Worm (Caenorhabditis elegans) whole organism, L1 larva: Measurements from ENCODE around the gene glr-8.
A peak's percentile ranks its signal among the peaks of the same experiment; 100 is the strongest.

Experiments used
- C04F5.9 ChIP-seq: sonication (generic microtip); optimal IDR thresholded peaks from 2 replicates; lab custom pipeline; 2016; ENCODE audit warnings: missing genetic modification characterization, missing compliant biosample characterization
- F16B12.6 ChIP-seq: fragments of 150-350 bp; optimal IDR thresholded peaks from 2 replicates; lab custom pipeline; 2014; ENCODE audit warnings: missing biosample characterization, missing genetic modification characterization
- alr-1 ChIP-seq: fragments of 200-800 bp; sonication (Bioruptor generic); optimal IDR thresholded peaks from 2 replicates; lab custom pipeline; 2018; ENCODE audit warnings: borderline replicate concordance, mild to moderate bottlenecking, missing genetic modification characterization, missing compliant biosample characterization
- ceh-8 ChIP-seq: fragments of 200-800 bp; sonication (Bioruptor generic); optimal IDR thresholded peaks from 2 replicates; lab custom pipeline; 2018; ENCODE audit warnings: mild to moderate bottlenecking, missing genetic modification characterization, moderate library complexity, missing compliant biosample characterization
- ceh-82 ChIP-seq, 3 experiments: fragments of 150-350 bp in 1 of 3; sonication (generic microtip) in 2 of 3; optimal IDR thresholded peaks; 2 replicates each; lab custom pipeline; 2014 to 2017; ENCODE audit warnings: missing biosample characterization in 3 of 3, missing genetic modification characterization in 3 of 3
- ceh-90 ChIP-seq: sonication (generic microtip); optimal IDR thresholded peaks from 2 replicates; lab custom pipeline; 2016; ENCODE audit warnings: missing genetic modification characterization, missing compliant biosample characterization
- efl-1 ChIP-seq, 4 experiments: fragments of 150-350 bp; optimal IDR thresholded peaks in 3 of 4; peaks in 1 of 4; 1 replicate in 1 of 4; 2 replicates in 3 of 4; lab custom pipeline; 2014; ENCODE audit warnings: missing biosample characterization in 2 of 4, missing genetic modification characterization in 2 of 4, missing genetic modification reagents in 2 of 4
- egl-27 ChIP-seq, 2 experiments: fragments of 150-350 bp in 1 of 2; sonication (generic microtip); optimal IDR thresholded peaks; 3 replicates each; lab custom pipeline; 2017 to 2018; ENCODE audit warnings: missing biosample characterization in 2 of 2, missing genetic modification characterization in 2 of 2, missing genetic modification reagents in 2 of 2
- elt-3 ChIP-seq, 6 experiments: fragments of 150-350 bp in 1 of 6; sonication (generic microtip); optimal IDR thresholded peaks; 2 replicates each; lab custom pipeline; 2017 to 2018; ENCODE audit warnings: missing biosample characterization in 6 of 6, missing genetic modification characterization in 6 of 6, inconsistent platforms in 1 of 6
- fos-1 ChIP-seq: fragments of 150-350 bp; optimal IDR thresholded peaks from 2 replicates; lab custom pipeline; 2014; ENCODE audit warnings: missing biosample characterization, missing genetic modification characterization
- grh-1 ChIP-seq: fragments of 200-800 bp; sonication (Bioruptor generic); IDR thresholded peaks from 2 replicates; pipeline ENCODE4 v1.3.6; 2022; ENCODE audit warnings: missing genetic modification reagents, missing genetic modification characterization, missing compliant biosample characterization
- irx-1 ChIP-seq: sonication (generic microtip); optimal IDR thresholded peaks from 2 replicates; lab custom pipeline; 2016; ENCODE audit warnings: missing genetic modification characterization, missing compliant biosample characterization
- isw-1 ChIP-seq: fragments of 200-800 bp; sonication (Bioruptor generic); IDR thresholded peaks from 2 replicates; pipeline ENCODE4 v1.3.6; 2022; ENCODE audit warnings: missing genetic modification characterization, missing compliant biosample characterization
- jun-1 ChIP-seq: fragments of 150-350 bp; optimal IDR thresholded peaks from 2 replicates; lab custom pipeline; 2014; ENCODE audit warnings: missing biosample characterization, missing genetic modification reagents, missing genetic modification characterization
- lin-13 ChIP-seq: fragments of 150-350 bp; optimal IDR thresholded peaks from 2 replicates; lab custom pipeline; 2014; ENCODE audit warnings: missing biosample characterization, missing genetic modification reagents, missing genetic modification characterization
- lin-14 ChIP-seq: fragments of 200-800 bp; sonication (Bioruptor generic); optimal IDR thresholded peaks from 2 replicates; lab custom pipeline; 2018; ENCODE audit warnings: mild to moderate bottlenecking, missing genetic modification characterization, moderate library complexity, missing compliant biosample characterization
- lir-3 ChIP-seq: sonication (generic microtip); optimal IDR thresholded peaks from 2 replicates; lab custom pipeline; 2016; ENCODE audit warnings: mild to moderate bottlenecking, missing genetic modification characterization, moderate library complexity, missing compliant biosample characterization; ENCODE audit not compliant: poor library complexity
- lsy-2 ChIP-seq, 2 experiments: fragments of 150-350 bp; optimal IDR thresholded peaks; 2 replicates each; lab custom pipeline; 2014; ENCODE audit warnings: missing biosample characterization in 2 of 2, missing genetic modification characterization in 2 of 2
- mab-9 ChIP-seq: fragments of 200-800 bp; sonication (Bioruptor generic); IDR thresholded peaks from 2 replicates; pipeline ENCODE4 v1.3.6; 2022; ENCODE audit warnings: missing genetic modification reagents, missing genetic modification characterization, missing compliant biosample characterization
- mep-1 ChIP-seq: fragments of 150-350 bp; optimal IDR thresholded peaks from 2 replicates; lab custom pipeline; 2014; ENCODE audit warnings: missing biosample characterization, missing genetic modification characterization
- nhr-19 ChIP-seq: fragments of 200-800 bp; sonication (Bioruptor generic); conservative IDR thresholded peaks from 2 replicates; pipeline ENCODE4 v1.3.6; 2022; ENCODE audit warnings: missing genetic modification characterization, missing compliant biosample characterization
- nhr-47 ChIP-seq: sonication (generic microtip); optimal IDR thresholded peaks from 2 replicates; lab custom pipeline; 2016; ENCODE audit warnings: mild to moderate bottlenecking, missing genetic modification characterization, moderate library complexity, missing compliant biosample characterization
- nhr-71 ChIP-seq: sonication (generic microtip); optimal IDR thresholded peaks from 2 replicates; lab custom pipeline; 2016; ENCODE audit warnings: mild to moderate bottlenecking, missing genetic modification characterization, moderate library complexity, missing compliant biosample characterization
- nhr-77 ChIP-seq: fragments of 150-350 bp; optimal IDR thresholded peaks from 2 replicates; lab custom pipeline; 2014; ENCODE audit warnings: missing biosample characterization, missing genetic modification characterization
- nhr-85 ChIP-seq: sonication (generic microtip); peaks from one replicate; lab custom pipeline; 2016; ENCODE audit warnings: missing genetic modification characterization, inconsistent platforms, missing compliant biosample characterization
- nhr-90 ChIP-seq: sonication (generic microtip); optimal IDR thresholded peaks from 2 replicates; lab custom pipeline; 2016; ENCODE audit warnings: mild to moderate bottlenecking, missing genetic modification characterization, missing compliant biosample characterization; ENCODE audit not compliant: poor library complexity
- pag-3 ChIP-seq: sonication (generic microtip); optimal IDR thresholded peaks from 2 replicates; lab custom pipeline; 2017; ENCODE audit warnings: missing genetic modification characterization, mild to moderate bottlenecking, missing compliant biosample characterization, antibody characterized with exemption, borderline replicate concordance; ENCODE audit not compliant: insufficient read depth
- pax-3 ChIP-seq: fragments of 200-800 bp; sonication (Bioruptor generic); optimal IDR thresholded peaks from 2 replicates; lab custom pipeline; 2018; ENCODE audit warnings: mild to moderate bottlenecking, missing genetic modification characterization, moderate library complexity, missing compliant biosample characterization
- rnt-1 ChIP-seq: sonication (generic microtip); optimal IDR thresholded peaks from 2 replicates; lab custom pipeline; 2016; ENCODE audit warnings: mild to moderate bottlenecking, missing genetic modification characterization, moderate library complexity, missing compliant biosample characterization
- snpc-4 ChIP-seq: fragments of 150-350 bp; optimal IDR thresholded peaks from 2 replicates; lab custom pipeline; 2014; ENCODE audit warnings: missing biosample characterization, missing genetic modification characterization
- snu-23 ChIP-seq: sonication (generic microtip); optimal IDR thresholded peaks from 2 replicates; lab custom pipeline; 2016; ENCODE audit warnings: missing genetic modification characterization, missing compliant biosample characterization
- sox-4 ChIP-seq: sonication (generic microtip); optimal IDR thresholded peaks from 2 replicates; lab custom pipeline; 2016; ENCODE audit warnings: missing genetic modification characterization, missing compliant biosample characterization
- tbx-2 ChIP-seq: sonication (generic microtip); optimal IDR thresholded peaks from 2 replicates; lab custom pipeline; 2016; ENCODE audit warnings: missing genetic modification characterization, missing compliant biosample characterization
- tlp-1 ChIP-seq: fragments of 150-350 bp; optimal IDR thresholded peaks from 2 replicates; lab custom pipeline; 2014; ENCODE audit warnings: missing biosample characterization, missing genetic modification characterization
- unc-130 ChIP-seq: fragments of 150-350 bp; optimal IDR thresholded peaks from 2 replicates; lab custom pipeline; 2017; ENCODE audit warnings: missing biosample characterization, missing genetic modification characterization, inconsistent platforms
- unc-86 ChIP-seq: sonication (generic microtip); optimal IDR thresholded peaks from 2 replicates; lab custom pipeline; 2016; ENCODE audit warnings: missing genetic modification characterization, missing compliant biosample characterization
- unc-98 ChIP-seq: fragments of 200-800 bp; sonication (Bioruptor generic); IDR thresholded peaks from 2 replicates; pipeline ENCODE4 v1.3.6; 2022; ENCODE audit warnings: missing genetic modification characterization, missing compliant biosample characterization
- xbp-1 ChIP-seq: sonication (generic microtip); optimal IDR thresholded peaks from 2 replicates; lab custom pipeline; 2016; ENCODE audit warnings: missing genetic modification characterization, missing compliant biosample characterization
- zip-4 ChIP-seq: fragments of 200-800 bp; sonication (Bioruptor generic); optimal IDR thresholded peaks from 2 replicates; lab custom pipeline; 2018; ENCODE audit warnings: mild to moderate bottlenecking, missing genetic modification characterization, moderate library complexity, missing compliant biosample characterization
- ztf-4 ChIP-seq: fragments of 150-350 bp; optimal IDR thresholded peaks from 2 replicates; lab custom pipeline; 2014; ENCODE audit warnings: missing biosample characterization, missing genetic modification characterization

Gene glr-8

ce11 chrX:6505008-6505407 is 772 bp upstream of the glr-8 start, which contains the start of gene cdf-1 (continued):
- TF ChIP-seq zip-4 (GFP tag; lab: Kevin White, UChicago) (no peak), lin-13 (GFP tag; lab: Kevin White, UChicago) (peak; percentile 50), nhr-85 (tag; lab: Kevin White, UChicago) (peak; percentile 64), pag-3 (tag; lab: Kevin White, UChicago) (no peak), nhr-71 (tag; lab: Kevin White, UChicago) (peak; percentile 50), nhr-47 (peak; percentile 14), nhr-77 (tag; lab: Kevin White, UChicago) (no peak)

ce11 chrX:6507734-6508133 is 2.0 kb downstream of the glr-8 start:
- TF ChIP-seq unc-98 (no peak), lir-3 (tag; lab: Kevin White, UChicago) (no peak), nhr-90 (tag; lab: Kevin White, UChicago) (no peak), rnt-1 (tag; lab: Kevin White, UChicago) (peak; percentile 0)
- TF ChIP-seq, all 84 proteins: peak for 1

- TF ChIP-seq nhr-90 (tag; lab: Kevin White, UChicago) (no peak), unc-130 (tag; lab: Kevin White, UChicago) (peak; percentile 66), unc-86 (tag; lab: Kevin White, UChicago) (no peak), fos-1 (tag; lab: Kevin White, UChicago) (no peak), snu-23 (GFP tag; lab: Kevin White, UChicago) (peak; percentile 24), lsy-2 (tag; optimal IDR thresholded peaks at IDR 0.05; lab: Kevin White, UChicago) (peak in 1 of 2 experiments; percentile 14), rnt-1 (tag; lab: Kevin White, UChicago) (peak; percentile 47), nhr-71 (tag; lab: Kevin White, UChicago) (peak; percentile 65), lin-14 (peak; percentile 72), ceh-82 (tag; optimal IDR thresholded peaks at IDR 0.05; lab: Kevin White, UChicago) (no peak), pag-3 (tag; lab: Kevin White, UChicago) (peak; percentile 16), ztf-4 (tag; lab: Kevin White, UChicago) (peak; percentile 3)
Observed at ce11 chrX:6509813-6510212, 4.0 kb downstream of the glr-8 start.

ce11 chrX:6510627-6511026 is 4.8 kb downstream of the glr-8 start, which contains the start of gene ttr-36:
TSS of gene ttr-36 (plus strand) at chrX:6510927.
- no peak for TF ChIP-seq jun-1 (tag; lab: Kevin White, UChicago)
- no peak for TF ChIP-seq efl-1 (optimal IDR thresholded peaks at IDR 0.05; lab: Kevin White, UChicago)
- no peak for TF ChIP-seq efl-1 (GFP tag; optimal IDR thresholded peaks at IDR 0.05 in 1 of 2; lab: Kevin White, UChicago)
- no peak for TF ChIP-seq snu-23 (GFP tag; lab: Kevin White, UChicago)
- no peak for TF ChIP-seq sox-4 (tag; lab: Kevin White, UChicago)
- TF ChIP-seq nhr-19 (GFP tag; lab: Robert Waterston, UW): no peak
- no peak for TF ChIP-seq irx-1 (tag; lab: Kevin White, UChicago)
- TF ChIP-seq F16B12.6: no peak
- TF ChIP-seq nhr-85 (tag; lab: Kevin White, UChicago): no peak
- no peak for TF ChIP-seq mep-1 (tag; lab: Kevin White, UChicago)
- no peak for TF ChIP-seq tbx-2 (tag; lab: Kevin White, UChicago)
- TF ChIP-seq alr-1 (tag; lab: Kevin White, UChicago): no peak
- TF ChIP-seq pax-3: no peak
- TF ChIP-seq ceh-90 (tag; lab: Kevin White, UChicago): no peak
- TF ChIP-seq isw-1 (GFP tag; lab: Robert Waterston, UW): no peak
- TF ChIP-seq mab-9: no peak

ce11 chrX:6511985-6512384 is 6.2 kb downstream of the glr-8 start, which contains the start of gene ttr-35:
TSS of gene ttr-35 (plus strand) at chrX:6512285.
- TF ChIP-seq xbp-1 (no peak), elt-3 (tag; optimal IDR thresholded peaks at IDR 0.05; lab: Kevin White, UChicago) (no peak), snpc-4 (tag; lab: Kevin White, UChicago) (no peak), ztf-4 (tag; lab: Kevin White, UChicago) (no peak), C04F5.9 (no peak), grh-1 (no peak), egl-27 (tag; optimal IDR thresholded peaks at IDR 0.05; lab: Kevin White, UChicago) (no peak), pax-3 (no peak), unc-86 (tag; lab: Kevin White, UChicago) (no peak), tlp-1 (no peak), lin-13 (GFP tag; lab: Kevin White, UChicago) (no peak), lsy-2 (tag; optimal IDR thresholded peaks at IDR 0.05; lab: Kevin White, UChicago) (no peak), sox-4 (tag; lab: Kevin White, UChicago) (no peak), ceh-8 (GFP tag; lab: Kevin White, UChicago) (no peak)
- TF ChIP-seq, all 84 proteins: peak for 0
